Worm (Caenorhabditis elegans): ENCODE measurements around the gene tbc-11.

DNA sequence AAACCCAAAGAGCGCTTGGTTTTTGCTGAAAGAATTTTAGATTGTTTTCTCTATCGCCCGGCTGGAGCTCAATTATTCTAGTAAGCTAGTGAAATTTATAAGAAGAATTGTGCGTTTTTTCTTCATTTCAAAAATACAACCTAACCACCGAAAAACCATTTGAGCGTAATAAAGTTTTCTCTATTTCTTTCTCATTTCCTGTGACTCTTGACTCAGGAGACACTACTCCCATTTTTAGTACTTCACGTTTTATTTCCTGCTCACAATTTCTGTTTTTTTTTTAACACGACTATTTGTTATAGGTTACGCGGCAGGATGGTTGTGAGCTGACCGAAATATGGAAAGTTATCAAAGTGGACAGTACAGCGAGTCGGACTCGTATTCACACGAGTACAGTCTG lies 11.8 kb upstream of the tbc-11 start, which contains the start of gene F35H12.6:
- TF ChIP-seq cog-1 (tag; optimal IDR thresholded peaks at IDR 0.05) (no peak), ztf-29 (GFP tag; IDR thresholded peaks at IDR 0.05) (no peak), flt-1 (GFP tag; IDR thresholded peaks at IDR 0.05) (no peak), ref-1 (GFP tag; conservative IDR thresholded peaks at IDR 0.05) (no peak), ztf-23 (GFP tag; IDR thresholded peaks at IDR 0.05) (no peak), tab-1 (GFP tag; IDR thresholded peaks at IDR 0.05) (no peak), med-1 (GFP tag; optimal IDR thresholded peaks at IDR 0.05; ENCODE audit: insufficient read depth) (no peak)
